Fruit fly (Drosophila melanogaster) whole organism: ENCODE data around the gene CG9500.

Experiments used
- Dll ChIP-seq: fragments of >200 bp; optimal IDR thresholded peaks from 2 replicates; lab custom pipeline; 2017
- EcR ChIP-seq, 2 experiments: fragments of >200 bp; optimal IDR thresholded peaks; 2 replicates each; lab custom pipeline; 2017; ENCODE audit warnings: missing biosample characterization in 2 of 2, missing genetic modification characterization in 2 of 2, missing genetic modification reagents in 2 of 2
- pan ChIP-seq: fragments of >200 bp; optimal IDR thresholded peaks from 2 replicates; lab custom pipeline; 2017
- psq ChIP-seq: fragments of >200 bp; optimal IDR thresholded peaks from 2 replicates; lab custom pipeline; 2017
- usp ChIP-seq: fragments of >200 bp; optimal IDR thresholded peaks from 2 replicates; lab custom pipeline; 2017; ENCODE audit warnings: missing biosample characterization, missing genetic modification characterization, mixed read lengths

DNA sequence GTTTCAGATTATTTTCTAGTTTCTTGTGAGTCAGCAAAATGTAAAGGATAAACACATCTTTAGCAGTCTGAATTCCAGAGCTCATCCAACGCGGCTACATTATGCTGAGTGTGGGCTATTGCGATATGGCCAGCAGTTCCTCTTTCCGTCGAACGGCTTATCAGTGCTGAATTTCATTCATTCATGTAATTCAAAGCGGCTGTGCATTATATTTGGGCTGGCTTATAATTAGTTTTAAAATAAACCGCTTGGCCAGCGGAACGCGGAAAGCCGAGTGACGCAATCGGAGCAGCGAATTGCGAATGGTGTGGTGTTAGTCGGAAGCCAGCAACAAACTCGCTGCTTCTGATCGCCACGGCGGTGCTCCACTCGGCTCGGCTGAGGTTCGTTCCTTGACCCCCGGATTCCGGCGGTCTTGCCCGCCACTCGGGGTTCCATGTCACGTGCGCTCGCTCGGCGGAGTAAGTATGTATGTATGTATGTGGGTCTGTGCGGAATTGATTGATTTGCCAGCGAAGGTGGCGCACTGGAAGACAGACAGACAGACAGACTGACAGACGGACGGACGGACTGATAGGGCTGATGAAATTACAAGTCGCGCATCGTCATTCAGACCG, 13.0 kb upstream of the CG9500 start:
- TF ChIP-seq usp = no peak
- no peak for TF ChIP-seq EcR (GFP tag; optimal IDR thresholded peaks at IDR 0.05; lab: Kevin White, UChicago)
- no peak for TF ChIP-seq Dll (lab: Kevin White, UChicago)
- no peak for TF ChIP-seq pan (lab: Kevin White, UChicago)
- TF ChIP-seq psq (lab: Kevin White, UChicago) = no peak
